Worm (Caenorhabditis elegans): Measurements from ENCODE around the gene mec-15.

mec-15 gene

DNA sequence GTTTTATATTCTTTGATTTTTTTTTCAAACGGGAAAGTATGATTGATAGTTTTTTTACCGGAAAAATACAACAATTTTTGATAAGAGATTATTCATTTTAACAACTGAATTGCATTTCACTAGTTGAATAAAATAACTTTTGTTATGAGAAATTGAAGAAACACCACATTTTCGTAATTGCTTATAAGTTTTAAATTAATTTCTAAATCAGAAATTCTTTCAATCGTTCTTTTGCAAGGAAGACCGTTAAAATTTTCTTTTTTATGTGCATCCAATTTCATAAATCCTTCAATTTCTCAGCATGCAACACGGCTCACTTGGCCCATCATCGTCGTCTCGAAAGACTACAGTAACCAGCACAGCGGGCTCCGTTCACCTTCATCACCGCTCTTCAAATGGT, 16.9 kb downstream of the mec-15 start, which contains the start of gene plc-3:
plc-3 (plus strand) TSS at position 301 of the 400 bp plus-strand sequence.
- TF ChIP-seq unc-42 (tag; optimal IDR thresholded peaks at IDR 0.05) (no peak), hlh-6 (tag; optimal IDR thresholded peaks at IDR 0.05) (no peak), ceh-31 (tag; optimal IDR thresholded peaks at IDR 0.05) (no peak), tbx-2 (tag; optimal IDR thresholded peaks at IDR 0.05) (no peak), sdc-2 (tag; optimal IDR thresholded peaks at IDR 0.05) (no peak), ets-4 (tag; optimal IDR thresholded peaks at IDR 0.05) (no peak), pha-4 (tag; optimal IDR thresholded peaks at IDR 0.05) (no peak), pha-2 (tag; optimal IDR thresholded peaks at IDR 0.05) (no peak), dmd-4 (tag; optimal IDR thresholded peaks at IDR 0.05; ENCODE audit: borderline replicate concordance) (no peak), ref-2 (tag; optimal IDR thresholded peaks at IDR 0.05) (no peak), pqm-1 (tag; optimal IDR thresholded peaks at IDR 0.05) (no peak), pat-9 (tag; optimal IDR thresholded peaks at IDR 0.05) (no peak)

ce11 chrII:10221627-10222026, 17.9 kb downstream of the mec-15 start:
- TF ChIP-seq mec-3 (tag; optimal IDR thresholded peaks at IDR 0.05; ENCODE audit: borderline replicate concordance) (no peak), ceh-2 (tag; optimal IDR thresholded peaks at IDR 0.05) (no peak), ttx-3 (tag; optimal IDR thresholded peaks at IDR 0.05) (no peak), zip-5 (tag; optimal IDR thresholded peaks at IDR 0.05) (no peak), K09A11.1 (tag; optimal IDR thresholded peaks at IDR 0.05; ENCODE audit: insufficient read depth) (no peak), ahr-1 (tag; optimal IDR thresholded peaks at IDR 0.05) (no peak), tbx-7 (tag; optimal IDR thresholded peaks at IDR 0.05) (no peak), fkh-10 (GFP tag; optimal IDR thresholded peaks at IDR 0.05) (no peak), pha-4 (tag; optimal IDR thresholded peaks at IDR 0.05) (no peak), tbx-2 (tag; optimal IDR thresholded peaks at IDR 0.05) (no peak), ceh-9 (tag; optimal IDR thresholded peaks at IDR 0.05) (no peak), pha-2 (tag; optimal IDR thresholded peaks at IDR 0.05) (no peak)

DNA sequence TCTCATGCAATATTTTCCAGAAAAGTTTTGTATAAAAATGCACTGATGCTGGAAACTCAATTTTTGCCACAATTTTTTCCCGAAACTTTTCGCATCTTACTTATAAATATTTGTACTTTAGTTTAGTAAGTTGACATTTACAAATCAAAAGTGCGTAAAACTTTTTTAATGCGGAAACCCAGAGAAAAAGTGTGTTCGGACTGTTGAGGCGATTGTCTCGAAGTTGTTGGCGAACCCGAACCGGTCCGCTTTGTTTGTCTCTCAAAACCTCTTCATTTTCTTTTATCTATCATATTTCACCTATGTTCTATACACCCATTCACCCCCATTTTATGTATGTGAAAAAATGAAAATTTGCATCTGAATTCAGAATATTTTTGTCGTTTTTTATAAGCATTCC, 18.9 kb downstream of the mec-15 start:
- TF ChIP-seq che-1 (tag; optimal IDR thresholded peaks at IDR 0.05) (no peak), fax-1 (tag; optimal IDR thresholded peaks at IDR 0.05) (no peak), tbx-7 (tag; optimal IDR thresholded peaks at IDR 0.05) (no peak), hlh-6 (tag; optimal IDR thresholded peaks at IDR 0.05) (no peak), hlh-30 (tag; optimal IDR thresholded peaks at IDR 0.05; ENCODE audit: insufficient read depth) (no peak), syd-9 (tag; optimal IDR thresholded peaks at IDR 0.05) (no peak), C08G9.2 (tag; optimal IDR thresholded peaks at IDR 0.05) (no peak), T23F11.4 (GFP tag; optimal IDR thresholded peaks at IDR 0.05) (no peak), unc-86 (tag; optimal IDR thresholded peaks at IDR 0.05) (no peak), pat-9 (tag; optimal IDR thresholded peaks at IDR 0.05) (no peak), ceh-31 (tag; optimal IDR thresholded peaks at IDR 0.05) (no peak), fkh-10 (GFP tag; optimal IDR thresholded peaks at IDR 0.05) (no peak), mec-3 (tag; optimal IDR thresholded peaks at IDR 0.05; ENCODE audit: borderline replicate concordance) (no peak), elt-2 (tag; optimal IDR thresholded peaks at IDR 0.05) (no peak), nfya-1 (tag; optimal IDR thresholded peaks at IDR 0.05) (no peak)

DNA sequence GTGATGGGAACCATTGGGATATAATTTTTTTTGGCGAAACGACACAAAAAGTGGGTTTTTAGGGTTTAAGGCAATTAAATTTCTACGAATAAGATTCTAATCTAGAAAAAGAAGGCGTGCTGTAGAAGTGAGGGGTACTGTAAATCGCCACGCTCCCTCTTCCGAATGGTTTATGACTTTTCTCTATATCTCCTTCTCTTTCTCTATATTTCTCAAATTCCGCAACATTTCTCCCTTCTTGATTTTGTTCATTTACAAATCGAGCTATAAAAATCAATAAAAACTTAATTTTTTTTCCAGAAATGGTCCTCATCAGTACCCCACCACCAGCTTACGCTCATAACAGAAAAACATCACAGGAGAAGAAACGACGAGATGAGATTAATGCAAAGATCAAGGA, 21.3 kb downstream of the mec-15 start, which contains the start of gene ref-1:
ref-1 (plus strand) TSS at position 301 of the 400 bp plus-strand sequence.
- TF ChIP-seq madf-2 (tag; optimal IDR thresholded peaks at IDR 0.05) (no peak), zip-5 (tag; optimal IDR thresholded peaks at IDR 0.05) (no peak), ceh-14 (tag; optimal IDR thresholded peaks at IDR 0.05) (no peak), ttx-3 (tag; optimal IDR thresholded peaks at IDR 0.05) (no peak), C38D4.7 (GFP tag; optimal IDR thresholded peaks at IDR 0.05) (no peak), K02D7.2 (tag; optimal IDR thresholded peaks at IDR 0.05) (no peak), ceh-19 (GFP tag; optimal IDR thresholded peaks at IDR 0.05) (no peak), tbx-7 (tag; optimal IDR thresholded peaks at IDR 0.05) (no peak), elt-2 (tag; optimal IDR thresholded peaks at IDR 0.05) (no peak), ref-2 (tag; optimal IDR thresholded peaks at IDR 0.05) (no peak), pat-9 (tag; optimal IDR thresholded peaks at IDR 0.05) (no peak), tbx-2 (tag; optimal IDR thresholded peaks at IDR 0.05) (no peak), odd-2 (tag; optimal IDR thresholded peaks at IDR 0.05) (no peak), hlh-30 (tag; optimal IDR thresholded peaks at IDR 0.05; ENCODE audit: insufficient read depth) (no peak), hlh-6 (tag; optimal IDR thresholded peaks at IDR 0.05) (no peak), nfya-1 (tag; optimal IDR thresholded peaks at IDR 0.05) (no peak), syd-9 (tag; optimal IDR thresholded peaks at IDR 0.05) (no peak), che-1 (tag; optimal IDR thresholded peaks at IDR 0.05) (no peak), ceh-34 (tag; optimal IDR thresholded peaks at IDR 0.05) (no peak), sdc-2 (tag; optimal IDR thresholded peaks at IDR 0.05) (no peak)

Measured in whole organism, late embryonic.